Worm (Caenorhabditis elegans) whole organism, L2 larva: ENCODE measurements around the gene hdl-1.

Experiments used
- C34F6.9 ChIP-seq: fragments of 150-350 bp; optimal IDR thresholded peaks from 2 replicates; lab custom pipeline; 2014; ENCODE audit warnings: missing biosample characterization, missing genetic modification characterization
- F13H6.1 ChIP-seq: sonication (generic microtip); optimal IDR thresholded peaks from 2 replicates; lab custom pipeline; 2016; ENCODE audit warnings: missing genetic modification characterization, missing compliant biosample characterization
- R02D3.7 ChIP-seq: fragments of 150-350 bp; optimal IDR thresholded peaks from 2 replicates; lab custom pipeline; 2014; ENCODE audit warnings: missing biosample characterization, missing genetic modification characterization
- Y55F3AM.14 ChIP-seq: fragments of 200-800 bp; sonication (Bioruptor generic); optimal IDR thresholded peaks from 2 replicates; lab custom pipeline; 2018; ENCODE audit warnings: mild to moderate bottlenecking, missing genetic modification characterization, missing compliant biosample characterization
- ZK546.5 ChIP-seq: sonication (generic microtip); optimal IDR thresholded peaks from 2 replicates; lab custom pipeline; 2017; ENCODE audit warnings: missing biosample characterization, missing genetic modification characterization
- alr-1 ChIP-seq: fragments of 150-350 bp; optimal IDR thresholded peaks from 2 replicates; lab custom pipeline; 2014; ENCODE audit warnings: missing biosample characterization, missing genetic modification characterization
- aly-2 ChIP-seq: fragments of 150-350 bp; optimal IDR thresholded peaks from 2 replicates; lab custom pipeline; 2014; ENCODE audit warnings: missing biosample characterization, missing genetic modification characterization
- ama-1 ChIP-seq: fragments of 150-350 bp; optimal IDR thresholded peaks from 2 replicates; lab custom pipeline; 2018; ENCODE audit warnings: inconsistent platforms
- blmp-1 ChIP-seq: sonication (generic microtip); optimal IDR thresholded peaks from 2 replicates; lab custom pipeline; 2017; ENCODE audit warnings: missing genetic modification characterization, mild to moderate bottlenecking, missing compliant biosample characterization, antibody characterized with exemption, moderate library complexity; ENCODE audit not compliant: insufficient read depth
- ceh-16 ChIP-seq: fragments of 150-350 bp; optimal IDR thresholded peaks from 2 replicates; lab custom pipeline; 2014; ENCODE audit warnings: missing biosample characterization, missing genetic modification characterization
- ceh-82 ChIP-seq: fragments of 150-350 bp; optimal IDR thresholded peaks from 2 replicates; lab custom pipeline; 2014; ENCODE audit warnings: missing biosample characterization, missing genetic modification characterization
- crh-2 ChIP-seq: sonication (generic microtip); optimal IDR thresholded peaks from 2 replicates; lab custom pipeline; 2017; ENCODE audit warnings: missing biosample characterization, missing genetic modification characterization
- dmd-4 ChIP-seq: sonication (generic microtip); optimal IDR thresholded peaks from 2 replicates; lab custom pipeline; 2017; ENCODE audit warnings: missing biosample characterization, missing genetic modification characterization
- elt-1 ChIP-seq: fragments of 150-350 bp; optimal IDR thresholded peaks from 2 replicates; lab custom pipeline; 2014; ENCODE audit warnings: missing biosample characterization, missing genetic modification characterization
- fos-1 ChIP-seq: fragments of 150-350 bp; optimal IDR thresholded peaks from 2 replicates; lab custom pipeline; 2014; ENCODE audit warnings: missing biosample characterization, missing genetic modification characterization
- gmeb-1 ChIP-seq: fragments of 150-350 bp; optimal IDR thresholded peaks from 2 replicates; lab custom pipeline; 2014; ENCODE audit warnings: missing biosample characterization, missing genetic modification characterization
- lin-11 ChIP-seq: fragments of 150-350 bp; sonication (generic microtip); optimal IDR thresholded peaks from 2 replicates; lab custom pipeline; 2014; ENCODE audit warnings: missing biosample characterization, missing genetic modification characterization, inconsistent platforms, mixed read lengths
- lin-39 ChIP-seq: fragments of 150-350 bp; optimal IDR thresholded peaks from 2 replicates; lab custom pipeline; 2014; ENCODE audit warnings: missing biosample characterization, missing genetic modification reagents, missing genetic modification characterization
- lsy-2 ChIP-seq, 2 experiments: fragments of 150-350 bp in 1 of 2; sonication (generic microtip) in 1 of 2; optimal IDR thresholded peaks; 2 replicates each; lab custom pipeline; 2014 to 2017; ENCODE audit warnings: missing biosample characterization in 2 of 2, missing genetic modification characterization in 2 of 2
- mbf-1 ChIP-seq: sonication (generic microtip); optimal IDR thresholded peaks from 2 replicates; lab custom pipeline; 2017; ENCODE audit warnings: missing biosample characterization, missing genetic modification characterization
- mdl-1 ChIP-seq, 2 experiments: fragments of 150-350 bp in 1 of 2; sonication (generic microtip) in 1 of 2; optimal IDR thresholded peaks; 2 replicates each; lab custom pipeline; 2017; ENCODE audit warnings: missing biosample characterization in 2 of 2, missing genetic modification characterization in 2 of 2
- nhr-129 ChIP-seq: fragments of 150-350 bp; optimal IDR thresholded peaks from 2 replicates; lab custom pipeline; 2014; ENCODE audit warnings: missing biosample characterization, missing genetic modification characterization
- nhr-21 ChIP-seq: fragments of 150-350 bp; optimal IDR thresholded peaks from 2 replicates; lab custom pipeline; 2014; ENCODE audit warnings: missing biosample characterization, missing genetic modification characterization
- nhr-23 ChIP-seq: fragments of 150-350 bp; optimal IDR thresholded peaks from 2 replicates; lab custom pipeline; 2014; ENCODE audit warnings: missing biosample characterization, missing genetic modification reagents, missing genetic modification characterization
- nhr-237 ChIP-seq: fragments of 150-350 bp; optimal IDR thresholded peaks from 2 replicates; lab custom pipeline; 2014; ENCODE audit warnings: missing biosample characterization, missing genetic modification characterization
- nhr-25 ChIP-seq: fragments of 150-350 bp; sonication (generic microtip); optimal IDR thresholded peaks from 3 replicates; lab custom pipeline; 2014; ENCODE audit warnings: missing biosample characterization, missing genetic modification characterization
- nhr-6 ChIP-seq: fragments of 150-350 bp; optimal IDR thresholded peaks from 2 replicates; lab custom pipeline; 2014; ENCODE audit warnings: missing biosample characterization, missing genetic modification characterization
- nhr-77 ChIP-seq: fragments of 150-350 bp; optimal IDR thresholded peaks from 2 replicates; lab custom pipeline; 2014; ENCODE audit warnings: missing biosample characterization, missing genetic modification characterization
- sem-4 ChIP-seq: fragments of 150-350 bp; optimal IDR thresholded peaks from 2 replicates; lab custom pipeline; 2014; ENCODE audit warnings: missing biosample characterization, missing genetic modification reagents, missing genetic modification characterization
- skn-1 ChIP-seq: sonication (generic microtip); optimal IDR thresholded peaks from 2 replicates; lab custom pipeline; 2017; ENCODE audit warnings: missing biosample characterization, missing genetic modification characterization
- sma-9 ChIP-seq, 2 experiments: fragments of 150-350 bp in 1 of 2; sonication (generic microtip) in 1 of 2; optimal IDR thresholded peaks; 2 replicates each; lab custom pipeline; 2014 to 2016; ENCODE audit warnings: missing genetic modification characterization in 2 of 2, mild to moderate bottlenecking in 1 of 2, missing biosample characterization in 1 of 2, missing compliant biosample characterization in 1 of 2, missing genetic modification reagents in 1 of 2, moderate library complexity in 1 of 2
- snpc-4 ChIP-seq: fragments of 150-350 bp; optimal IDR thresholded peaks from 2 replicates; lab custom pipeline; 2014; ENCODE audit warnings: missing biosample characterization, missing genetic modification characterization
- unc-55 ChIP-seq: fragments of 150-350 bp; sonication (generic microtip); optimal IDR thresholded peaks from 3 replicates; lab custom pipeline; 2014; ENCODE audit warnings: missing biosample characterization, missing genetic modification reagents, missing genetic modification characterization
- unc-62 ChIP-seq: fragments of 150-350 bp; optimal IDR thresholded peaks from 2 replicates; lab custom pipeline; 2014; ENCODE audit warnings: missing biosample characterization, missing genetic modification reagents, missing genetic modification characterization
- ztf-1 ChIP-seq: fragments of 200-800 bp; sonication (Bioruptor generic); conservative IDR thresholded peaks from 2 replicates; pipeline ENCODE4 v1.3.6; 2022; ENCODE audit warnings: missing genetic modification characterization, missing compliant biosample characterization
- ztf-11 ChIP-seq: sonication (generic microtip); optimal IDR thresholded peaks from 2 replicates; lab custom pipeline; 2017; ENCODE audit warnings: missing biosample characterization, missing genetic modification characterization

The hdl-1 gene

ce11 chrIV:11922011-11922410, 27.6 kb downstream of the hdl-1 start, which contains the start of gene ZK822.1:
TSS of gene ZK822.1 (minus strand) at chrIV:11922131.
- TF ChIP-seq gmeb-1: no peak
- TF ChIP-seq sem-4: no peak
- no peak for TF ChIP-seq nhr-77 (tag; lab: Kevin White, UChicago)
- no peak for TF ChIP-seq nhr-237 (tag; lab: Kevin White, UChicago)
- no peak for TF ChIP-seq ZK546.5 (tag; lab: Kevin White, UChicago)
- no peak for TF ChIP-seq unc-62 (GFP tag; lab: Kevin White, UChicago)
- no peak for TF ChIP-seq C34F6.9 (tag; lab: Kevin White, UChicago)
- TF ChIP-seq nhr-25 (tag; lab: Kevin White, UChicago): no peak
- TF ChIP-seq ama-1 (lab: Kevin White, UChicago): no peak
- TF ChIP-seq R02D3.7 (tag; lab: Kevin White, UChicago): no peak
- no peak for TF ChIP-seq lin-11 (tag; lab: Kevin White, UChicago)
- no peak for TF ChIP-seq lsy-2 (tag; optimal IDR thresholded peaks at IDR 0.05; lab: Kevin White, UChicago)
- no peak for TF ChIP-seq ztf-11 (tag; lab: Kevin White, UChicago)
- no peak for TF ChIP-seq skn-1
- no peak for TF ChIP-seq nhr-21

- TF ChIP-seq nhr-6 (tag; lab: Kevin White, UChicago) (no peak), mdl-1 (tag; optimal IDR thresholded peaks at IDR 0.05; lab: Kevin White, UChicago) (no peak), unc-55 (GFP tag; lab: Kevin White, UChicago) (no peak), Y55F3AM.14 (GFP tag; lab: Kevin White, UChicago) (no peak), ama-1 (lab: Kevin White, UChicago) (no peak), dmd-4 (no peak), lin-39 (tag; lab: Kevin White, UChicago) (no peak), nhr-23 (tag; lab: Kevin White, UChicago) (no peak), ztf-1 (GFP tag; lab: Robert Waterston, UW) (no peak), ceh-16 (no peak), F13H6.1 (tag; lab: Kevin White, UChicago) (no peak), sma-9 (GFP tag; optimal IDR thresholded peaks at IDR 0.05; lab: Kevin White, UChicago) (no peak), sma-9 (tag; optimal IDR thresholded peaks at IDR 0.05; lab: Kevin White, UChicago) (no peak), alr-1 (tag; lab: Kevin White, UChicago) (no peak), sem-4 (no peak), ceh-82 (no peak), nhr-25 (tag; lab: Kevin White, UChicago) (no peak), mbf-1 (tag; lab: Kevin White, UChicago) (no peak)
Observed at ce11 chrIV:11919067-11919466, 30.6 kb downstream of the hdl-1 start.

ce11 chrIV:11917886-11918285, 31.7 kb downstream of the hdl-1 start:
- TF ChIP-seq mbf-1 (tag; lab: Kevin White, UChicago): no peak
- peak; percentile 60 for TF ChIP-seq fos-1 (tag; lab: Kevin White, UChicago)
- no peak for TF ChIP-seq Y55F3AM.14 (GFP tag; lab: Kevin White, UChicago)
- TF ChIP-seq C34F6.9 (tag; lab: Kevin White, UChicago): no peak
- no peak for TF ChIP-seq blmp-1 (tag; lab: Kevin White, UChicago)
- peak; percentile 39 for TF ChIP-seq crh-2 (tag; lab: Kevin White, UChicago)
- no peak for TF ChIP-seq skn-1
- no peak for TF ChIP-seq F13H6.1 (tag; lab: Kevin White, UChicago)
- no peak for TF ChIP-seq snpc-4 (tag; lab: Kevin White, UChicago)
- TF ChIP-seq lsy-2 (tag; optimal IDR thresholded peaks at IDR 0.05; lab: Kevin White, UChicago): no peak
- TF ChIP-seq ceh-16: no peak
- no peak for TF ChIP-seq aly-2
- no peak for TF ChIP-seq nhr-237 (tag; lab: Kevin White, UChicago)
- peak; percentile 44 for TF ChIP-seq sma-9 (GFP tag; optimal IDR thresholded peaks at IDR 0.05; lab: Kevin White, UChicago)
- TF ChIP-seq sma-9 (tag; optimal IDR thresholded peaks at IDR 0.05; lab: Kevin White, UChicago): no peak

ce11 chrIV:11916907-11917306, 32.7 kb downstream of the hdl-1 start, which contains the start of gene ZK822.10:
TSS of gene ZK822.10 (plus strand) at chrIV:11917137.
- TF ChIP-seq sem-4 (no peak), F13H6.1 (tag; lab: Kevin White, UChicago) (peak; percentile 49), elt-1 (tag; lab: Kevin White, UChicago) (no peak), sma-9 (GFP tag; optimal IDR thresholded peaks at IDR 0.05; lab: Kevin White, UChicago) (peak; percentile 35), sma-9 (tag; optimal IDR thresholded peaks at IDR 0.05; lab: Kevin White, UChicago) (no peak), fos-1 (tag; lab: Kevin White, UChicago) (peak; percentile 12), nhr-129 (tag; lab: Kevin White, UChicago) (peak; percentile 9)
